Worm (Caenorhabditis elegans) whole organism, young adult: Measurements from ENCODE around the gene pho-5.
A peak's percentile ranks its signal among the peaks of the same experiment; 100 is the strongest.

Experiments used
- C06A6.2 ChIP-seq: fragments of 200-800 bp; sonication (Bioruptor generic); conservative IDR thresholded peaks from 2 replicates; pipeline ENCODE4 v1.3.6; 2022; ENCODE audit warnings: missing genetic modification characterization, missing compliant biosample characterization
- F10E7.11 ChIP-seq: sonication (generic microtip); optimal IDR thresholded peaks from 2 replicates; lab custom pipeline; 2017; ENCODE audit warnings: mild to moderate bottlenecking, missing genetic modification characterization, moderate library complexity, missing compliant biosample characterization
- F22D6.2 ChIP-seq: sonication (generic microtip); optimal IDR thresholded peaks from 2 replicates; lab custom pipeline; 2016; ENCODE audit warnings: mild to moderate bottlenecking, missing genetic modification characterization, missing compliant biosample characterization
- F33H1.4 ChIP-seq: fragments of 200-800 bp; sonication (Bioruptor generic); IDR thresholded peaks from 2 replicates; pipeline ENCODE4 v1.3.6; 2022; ENCODE audit warnings: missing genetic modification reagents, missing genetic modification characterization, missing compliant biosample characterization
- F57A8.1 ChIP-seq: fragments of 200-800 bp; sonication (Bioruptor generic); optimal IDR thresholded peaks from 2 replicates; lab custom pipeline; 2018; ENCODE audit warnings: mild to moderate bottlenecking, missing genetic modification characterization, moderate library complexity, missing compliant biosample characterization
- F57C9.4 ChIP-seq: sonication (generic microtip); optimal IDR thresholded peaks from 2 replicates; lab custom pipeline; 2017; ENCODE audit warnings: mild to moderate bottlenecking, missing genetic modification characterization, missing compliant biosample characterization
- K12H6.12 ChIP-seq: fragments of 200-800 bp; sonication (Bioruptor generic); optimal IDR thresholded peaks from 2 replicates; lab custom pipeline; 2018; ENCODE audit warnings: mild to moderate bottlenecking, missing genetic modification characterization, missing compliant biosample characterization
- Y53F4B.3 ChIP-seq: fragments of 200-800 bp; sonication (Bioruptor generic); IDR thresholded peaks from 2 replicates; pipeline ENCODE4 v1.3.6; 2022; ENCODE audit warnings: missing genetic modification reagents, missing genetic modification characterization, missing compliant biosample characterization
- Y79H2A.3 ChIP-seq: fragments of 200-800 bp; sonication (Bioruptor generic); conservative IDR thresholded peaks from 2 replicates; pipeline ENCODE4 v1.3.6; 2022; ENCODE audit warnings: missing genetic modification reagents, missing genetic modification characterization, missing compliant biosample characterization
- ZK185.1 ChIP-seq: sonication (generic microtip); optimal IDR thresholded peaks from 2 replicates; lab custom pipeline; 2016; ENCODE audit warnings: mild to moderate bottlenecking, missing genetic modification characterization, missing compliant biosample characterization; ENCODE audit not compliant: poor library complexity, severe bottlenecking
- atf-7 ChIP-seq: sonication (generic microtip); optimal IDR thresholded peaks from 2 replicates; lab custom pipeline; 2017; ENCODE audit warnings: mild to moderate bottlenecking, missing genetic modification characterization, missing compliant biosample characterization
- attf-6 ChIP-seq: fragments of 200-800 bp; sonication (Bioruptor generic); IDR thresholded peaks from 2 replicates; pipeline ENCODE4 v1.3.6; 2022; ENCODE audit warnings: missing genetic modification reagents, missing genetic modification characterization, missing compliant biosample characterization
- bed-2 ChIP-seq: fragments of 200-800 bp; sonication (Bioruptor generic); IDR thresholded peaks from 2 replicates; pipeline ENCODE4 v1.3.6; 2022; ENCODE audit warnings: missing genetic modification reagents, missing genetic modification characterization, missing compliant biosample characterization
- cebp-1 ChIP-seq, 2 experiments: fragments of 200-800 bp in 1 of 2; sonication (Bioruptor generic) in 1 of 2; sonication (generic microtip) in 1 of 2; IDR thresholded peaks in 1 of 2; optimal IDR thresholded peaks in 1 of 2; 2 replicates each; pipeline versions ENCODE4 v1.3.6 to Lab custom; 2017 to 2022; ENCODE audit warnings: missing compliant biosample characterization in 2 of 2, missing genetic modification characterization in 2 of 2, mild to moderate bottlenecking in 1 of 2, missing genetic modification reagents in 1 of 2, moderate library complexity in 1 of 2
- ceh-100 ChIP-seq: fragments of 200-800 bp; sonication (Bioruptor generic); IDR thresholded peaks from 2 replicates; pipeline ENCODE4 v1.3.6; 2022; ENCODE audit warnings: missing genetic modification reagents, missing genetic modification characterization, missing compliant biosample characterization
- ceh-27 ChIP-seq: fragments of 200-800 bp; sonication (Bioruptor generic); optimal IDR thresholded peaks from 2 replicates; lab custom pipeline; 2018; ENCODE audit warnings: mild to moderate bottlenecking, missing genetic modification characterization, moderate library complexity, missing compliant biosample characterization
- ceh-91 ChIP-seq: fragments of 200-800 bp; sonication (Bioruptor generic); IDR thresholded peaks from 2 replicates; pipeline ENCODE4 v1.3.6; 2022; ENCODE audit warnings: missing genetic modification reagents, missing genetic modification characterization, missing compliant biosample characterization
- dpff-1 ChIP-seq: sonication (generic microtip); optimal IDR thresholded peaks from 2 replicates; lab custom pipeline; 2017; ENCODE audit warnings: mild to moderate bottlenecking, missing genetic modification characterization, missing compliant biosample characterization
- dpl-1 ChIP-seq: fragments of 150-350 bp; optimal IDR thresholded peaks from 2 replicates; lab custom pipeline; 2014; ENCODE audit warnings: missing biosample characterization, missing genetic modification reagents, missing genetic modification characterization
- egl-44 ChIP-seq: fragments of 200-800 bp; sonication (Bioruptor generic); IDR thresholded peaks from 2 replicates; pipeline ENCODE4 v1.3.6; 2022; ENCODE audit warnings: missing genetic modification reagents, missing genetic modification characterization, missing compliant biosample characterization
- egrh-3 ChIP-seq: fragments of 200-800 bp; sonication (Bioruptor generic); IDR thresholded peaks from 2 replicates; pipeline ENCODE4 v1.3.6; 2022; ENCODE audit warnings: missing genetic modification reagents, missing genetic modification characterization, missing compliant biosample characterization
- ets-4 ChIP-seq: fragments of 200-800 bp; sonication (Bioruptor generic); optimal IDR thresholded peaks from 2 replicates; lab custom pipeline; 2018; ENCODE audit warnings: mild to moderate bottlenecking, missing genetic modification characterization, missing compliant biosample characterization
- lin-40 ChIP-seq: sonication (generic microtip); optimal IDR thresholded peaks from 2 replicates; lab custom pipeline; 2016; ENCODE audit warnings: missing genetic modification characterization, mild to moderate bottlenecking, missing compliant biosample characterization, missing genotype, missing genetic modification reagents
- lsl-1 ChIP-seq: fragments of 200-800 bp; sonication (Bioruptor generic); optimal IDR thresholded peaks from 2 replicates; lab custom pipeline; 2018; ENCODE audit warnings: mild to moderate bottlenecking, missing genetic modification characterization, moderate library complexity, missing compliant biosample characterization
- mxl-1 ChIP-seq: sonication (generic microtip); optimal IDR thresholded peaks from 2 replicates; lab custom pipeline; 2016; ENCODE audit warnings: missing genetic modification characterization, missing compliant biosample characterization
- nfya-1 ChIP-seq: sonication (generic microtip); optimal IDR thresholded peaks from 2 replicates; lab custom pipeline; 2017; ENCODE audit warnings: antibody characterized with exemption, missing compliant biosample characterization, missing genetic modification characterization, borderline replicate concordance; ENCODE audit not compliant: insufficient read depth
- nhr-179 ChIP-seq: sonication (generic microtip); optimal IDR thresholded peaks from 2 replicates; lab custom pipeline; 2016; ENCODE audit warnings: mild to moderate bottlenecking, missing genetic modification characterization, missing compliant biosample characterization
- rec-8 ChIP-seq, 2 experiments: sonication (generic microtip); optimal IDR thresholded peaks; 2 replicates each; lab custom pipeline; 2016; ENCODE audit warnings: mild to moderate bottlenecking in 2 of 2, missing genetic modification characterization in 2 of 2, missing genetic modification reagents in 2 of 2, missing genotype in 2 of 2, missing biosample characterization in 1 of 2, missing compliant biosample characterization in 1 of 2, moderate library complexity in 1 of 2
- snpc-3.4 ChIP-seq: sonication (generic microtip); optimal IDR thresholded peaks from 2 replicates; lab custom pipeline; 2017; ENCODE audit warnings: missing genetic modification characterization, mild to moderate bottlenecking, missing compliant biosample characterization, antibody characterized with exemption, moderate library complexity, missing genotype, missing genetic modification reagents
- unc-130 ChIP-seq: sonication (generic microtip); optimal IDR thresholded peaks from 2 replicates; lab custom pipeline; 2016; ENCODE audit warnings: missing genetic modification reagents, missing genetic modification characterization, missing compliant biosample characterization
- zim-3 ChIP-seq: sonication (generic microtip); optimal IDR thresholded peaks from 2 replicates; lab custom pipeline; 2017; ENCODE audit warnings: mild to moderate bottlenecking, missing genetic modification characterization, moderate library complexity, missing compliant biosample characterization
- ztf-26 ChIP-seq: sonication (generic microtip); optimal IDR thresholded peaks from 2 replicates; lab custom pipeline; 2017; ENCODE audit warnings: missing genetic modification characterization, missing compliant biosample characterization
- ztf-28 ChIP-seq: fragments of 200-800 bp; sonication (Bioruptor generic); IDR thresholded peaks from 2 replicates; pipeline ENCODE4 v1.3.6; 2022; ENCODE audit warnings: missing genetic modification reagents, missing genetic modification characterization, missing compliant biosample characterization

Gene pho-5

ce11 chrIII:7301668-7302067, 16.0 kb upstream of the pho-5 start:
- no peak for TF ChIP-seq F22D6.2
- TF ChIP-seq rec-8 (tag; optimal IDR thresholded peaks at IDR 0.05; lab: Kevin White, UChicago), result no peak
- no peak for TF ChIP-seq ztf-26
- no peak for TF ChIP-seq zim-3
- no peak for TF ChIP-seq Y53F4B.3
- TF ChIP-seq nhr-179 (tag; lab: Kevin White, UChicago), result no peak
- no peak for TF ChIP-seq cebp-1 (GFP tag; IDR thresholded peaks at IDR 0.05; lab: Robert Waterston, UW)
- no peak for TF ChIP-seq cebp-1 (tag; optimal IDR thresholded peaks at IDR 0.05; lab: Kevin White, UChicago)
- no peak for TF ChIP-seq K12H6.12 (tag; lab: Kevin White, UChicago)
- TF ChIP-seq ets-4 (GFP tag; lab: Kevin White, UChicago), result no peak
- TF ChIP-seq F10E7.11, result no peak
- TF ChIP-seq ceh-91 (GFP tag; lab: Robert Waterston, UW), result no peak
- TF ChIP-seq ZK185.1, result no peak
- TF ChIP-seq F33H1.4 (GFP tag; lab: Robert Waterston, UW), result no peak

DNA sequence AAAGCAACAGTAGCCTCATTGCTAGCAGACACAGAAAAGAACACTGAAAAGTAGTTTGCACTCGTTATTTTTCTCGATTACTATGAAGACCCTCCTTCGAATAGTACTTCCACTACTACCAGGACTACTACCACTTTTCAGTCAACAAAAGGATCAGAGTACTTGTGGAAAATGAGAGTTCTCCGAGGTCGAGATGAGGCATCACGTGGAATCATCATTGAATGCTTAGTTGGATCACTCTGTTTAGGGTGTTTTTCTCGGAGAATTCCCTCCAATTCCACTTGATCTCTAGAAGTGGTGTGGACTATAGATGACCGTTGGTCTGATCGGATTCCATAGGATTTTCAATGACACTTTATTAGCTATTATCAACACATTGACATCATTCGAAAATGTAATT, 15.1 kb upstream of the pho-5 start:
- no peak for TF ChIP-seq egrh-3 (GFP tag; lab: Robert Waterston, UW)
- TF ChIP-seq ceh-27 (GFP tag; lab: Kevin White, UChicago), result peak; percentile 69
- TF ChIP-seq egl-44 (GFP tag; lab: Robert Waterston, UW), result no peak

DNA sequence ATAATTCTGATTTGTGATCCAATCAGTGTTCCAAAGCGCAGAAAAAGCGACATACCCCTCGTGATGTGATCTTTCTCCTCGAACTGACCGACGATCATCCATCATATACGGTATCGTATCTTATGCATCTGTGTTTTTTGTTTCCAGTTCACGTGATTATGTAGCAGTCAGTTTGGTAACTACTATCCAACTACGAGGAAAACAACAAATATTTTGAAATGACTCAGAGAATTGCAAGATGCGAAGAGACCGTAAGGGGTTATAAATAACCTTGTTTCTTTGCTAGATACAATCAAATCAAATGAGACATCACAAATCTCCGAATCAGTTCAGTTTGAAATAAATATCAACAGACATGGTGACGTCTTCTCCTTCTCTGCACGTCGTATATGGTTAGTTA, 14.5 kb upstream of the pho-5 start:
- TF ChIP-seq C06A6.2 (GFP tag; lab: Robert Waterston, UW) (no peak), lin-40 (tag; lab: Kevin White, UChicago) (peak; percentile 7), unc-130 (GFP tag; lab: Kevin White, UChicago) (no peak), dpff-1 (tag; lab: Kevin White, UChicago) (no peak), mxl-1 (tag; lab: Kevin White, UChicago) (no peak), dpl-1 (no peak), ZK185.1 (no peak), ztf-26 (peak; percentile 18)

DNA sequence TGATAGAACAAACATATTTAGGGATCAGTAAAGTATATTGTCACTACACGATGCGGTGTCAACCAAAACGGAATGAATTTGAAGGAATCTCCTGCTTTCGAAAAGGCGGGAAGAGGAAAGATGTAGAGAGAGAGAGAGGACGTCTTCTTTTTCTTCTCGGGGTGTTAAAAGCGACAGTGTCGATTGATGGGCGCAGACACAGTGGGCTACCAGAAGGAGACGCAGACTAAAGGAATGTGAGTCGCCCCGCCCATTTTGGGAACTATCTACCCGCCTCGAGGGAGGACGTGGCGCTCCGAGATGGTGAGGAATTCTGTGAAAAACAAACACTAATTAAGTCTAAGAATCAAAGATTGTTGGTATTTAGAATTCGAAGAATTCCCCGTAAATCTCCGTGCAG, 13.8 kb upstream of the pho-5 start, which contains the start of the genes B0361.14 and B0361.9:
B0361.14 (minus strand) TSS at position 66 of the 400 bp plus-strand sequence.
B0361.9 (minus strand) TSS at position 166 of the 400 bp plus-strand sequence.
- no peak for TF ChIP-seq egrh-3 (GFP tag; lab: Robert Waterston, UW)
- TF ChIP-seq bed-2, result no peak
- no peak for TF ChIP-seq Y79H2A.3 (GFP tag; lab: Robert Waterston, UW)

- TF ChIP-seq ztf-28 (no peak), attf-6 (GFP tag; lab: Robert Waterston, UW) (no peak), ceh-100 (GFP tag; lab: Robert Waterston, UW) (no peak), lsl-1 (GFP tag; lab: Kevin White, UChicago) (no peak), nfya-1 (tag; lab: Kevin White, UChicago) (no peak), F10E7.11 (no peak), atf-7 (tag; lab: Kevin White, UChicago) (no peak), snpc-3.4 (no peak), F57C9.4 (tag; lab: Kevin White, UChicago) (no peak), F57A8.1 (GFP tag; lab: Kevin White, UChicago) (no peak)
Observed at ce11 chrIII:7298045-7298444, 12.4 kb upstream of the pho-5 start.
